Worm (Caenorhabditis elegans): Measurements from ENCODE around the gene cul-5.
A peak's percentile ranks its signal among the peaks of the same experiment; 100 is the strongest.

Gene cul-5

ce11 chrV:10166368-10166767, 13.0 kb upstream of the cul-5 start, which contains the start of gene C51E3.6:
C51E3.6 (minus strand) TSS chrV:10166468.
- no peak for TF ChIP-seq dao-5 (tag; optimal IDR thresholded peaks at IDR 0.05)
- no peak for TF ChIP-seq him-1 (tag; optimal IDR thresholded peaks at IDR 0.05)

- TF ChIP-seq dao-5 (tag; optimal IDR thresholded peaks at IDR 0.05): no peak
- TF ChIP-seq him-1 (tag; optimal IDR thresholded peaks at IDR 0.05): peak; percentile 93
Measured at ce11 chrV:10168870-10169269, 10.5 kb upstream of the cul-5 start.

- TF ChIP-seq W03F9.2 (tag; optimal IDR thresholded peaks at IDR 0.05) (no peak), him-1 (tag; optimal IDR thresholded peaks at IDR 0.05) (no peak), dao-5 (tag; optimal IDR thresholded peaks at IDR 0.05) (no peak)
Measured at ce11 chrV:10173653-10174052, 5.7 kb upstream of the cul-5 start, which contains the start of gene egl-3. egl-3 (minus strand) TSS chrV:10173753.

- TF ChIP-seq him-1 (tag; optimal IDR thresholded peaks at IDR 0.05) (peak; percentile 95), W03F9.2 (tag; optimal IDR thresholded peaks at IDR 0.05) (no peak), dao-5 (tag; optimal IDR thresholded peaks at IDR 0.05) (no peak)
Measured at ce11 chrV:10174632-10175075, 4.7 kb upstream of the cul-5 start.

- TF ChIP-seq W03F9.2 (tag; optimal IDR thresholded peaks at IDR 0.05): peak; percentile 55
- TF ChIP-seq dao-5 (tag; optimal IDR thresholded peaks at IDR 0.05): no peak
- TF ChIP-seq him-1 (tag; optimal IDR thresholded peaks at IDR 0.05): peak; percentile 40
Measured at ce11 chrV:10178166-10178565, 1.2 kb upstream of the cul-5 start.

- TF ChIP-seq dao-5 (tag; optimal IDR thresholded peaks at IDR 0.05) (no peak), W03F9.2 (tag; optimal IDR thresholded peaks at IDR 0.05) (no peak), him-1 (tag; optimal IDR thresholded peaks at IDR 0.05) (no peak)
Measured at ce11 chrV:10182984-10183383, 3.6 kb downstream of the cul-5 start, which contains the start of gene ZK856.4. ZK856.4 (plus strand) TSS chrV:10183284.

- TF ChIP-seq him-1 (tag; optimal IDR thresholded peaks at IDR 0.05): no peak
- TF ChIP-seq W03F9.2 (tag; optimal IDR thresholded peaks at IDR 0.05): no peak
- no peak for TF ChIP-seq dao-5 (tag; optimal IDR thresholded peaks at IDR 0.05)
Measured at ce11 chrV:10183810-10184209, 4.5 kb downstream of the cul-5 start.

ce11 chrV:10185719-10186118, 6.4 kb downstream of the cul-5 start, which contains the start of gene ZK856.18:
ZK856.18 (minus strand) TSS chrV:10186007.
- TF ChIP-seq W03F9.2 (tag; optimal IDR thresholded peaks at IDR 0.05) (no peak), dao-5 (tag; optimal IDR thresholded peaks at IDR 0.05) (no peak), him-1 (tag; optimal IDR thresholded peaks at IDR 0.05) (no peak)

ce11 chrV:10190081-10190556, 10.8 kb downstream of the cul-5 start, which contains the start of gene ZK856.5:
ZK856.5 (minus strand) TSS chrV:10190131.
- TF ChIP-seq W03F9.2 (tag; optimal IDR thresholded peaks at IDR 0.05): no peak
- no peak for TF ChIP-seq him-1 (tag; optimal IDR thresholded peaks at IDR 0.05)
- TF ChIP-seq dao-5 (tag; optimal IDR thresholded peaks at IDR 0.05): no peak

ce11 chrV:10191242-10191641, 11.9 kb downstream of the cul-5 start:
- no peak for TF ChIP-seq W03F9.2 (tag; optimal IDR thresholded peaks at IDR 0.05)
- no peak for TF ChIP-seq dao-5 (tag; optimal IDR thresholded peaks at IDR 0.05)
- no peak for TF ChIP-seq him-1 (tag; optimal IDR thresholded peaks at IDR 0.05)

- TF ChIP-seq W03F9.2 (tag; optimal IDR thresholded peaks at IDR 0.05): no peak
- TF ChIP-seq him-1 (tag; optimal IDR thresholded peaks at IDR 0.05): no peak
- no peak for TF ChIP-seq dao-5 (tag; optimal IDR thresholded peaks at IDR 0.05)
Measured at ce11 chrV:10198386-10198785, 19.1 kb downstream of the cul-5 start, which contains the start of gene ZK856.6. ZK856.6 (plus strand) TSS chrV:10198686.

- no peak for TF ChIP-seq him-1 (tag; optimal IDR thresholded peaks at IDR 0.05)
- TF ChIP-seq dao-5 (tag; optimal IDR thresholded peaks at IDR 0.05): no peak
- TF ChIP-seq W03F9.2 (tag; optimal IDR thresholded peaks at IDR 0.05): no peak
Measured at ce11 chrV:10201913-10202312, 22.6 kb downstream of the cul-5 start, which contains the start of gene ZK856.7. ZK856.7 (plus strand) TSS chrV:10202098.

- no peak for TF ChIP-seq him-1 (tag; optimal IDR thresholded peaks at IDR 0.05)
- no peak for TF ChIP-seq W03F9.2 (tag; optimal IDR thresholded peaks at IDR 0.05)
- no peak for TF ChIP-seq dao-5 (tag; optimal IDR thresholded peaks at IDR 0.05)
Measured at ce11 chrV:10202340-10202739, 23.0 kb downstream of the cul-5 start.

ce11 chrV:10203435-10204009, 24.2 kb downstream of the cul-5 start, which contains the start of gene chpf-1:
chpf-1 (minus strand) TSS chrV:10203485.
- TF ChIP-seq W03F9.2 (tag; optimal IDR thresholded peaks at IDR 0.05) (no peak), dao-5 (tag; optimal IDR thresholded peaks at IDR 0.05) (no peak), him-1 (tag; optimal IDR thresholded peaks at IDR 0.05) (no peak)

All from whole organism, L4/young adult.